Fruit fly (Drosophila melanogaster) whole organism, prepupa: Measurements from ENCODE around the gene bor.

ENCODE experiments used
- CG10631 ChIP-seq: fragments of 200-800 bp; sonication (Bioruptor generic); optimal IDR thresholded peaks from 2 replicates; lab custom pipeline; 2016; ENCODE audit warnings: missing biosample characterization, missing genetic modification characterization
- CG10669 ChIP-seq: fragments of 200-800 bp; sonication (Bioruptor generic); optimal IDR thresholded peaks from 3 replicates; lab custom pipeline; 2018; ENCODE audit warnings: missing biosample characterization, mild to moderate bottlenecking, missing genetic modification characterization, moderate library complexity
- CG11762 ChIP-seq: fragments of 200-800 bp; sonication (Bioruptor generic); optimal IDR thresholded peaks from 3 replicates; lab custom pipeline; 2016; ENCODE audit warnings: missing biosample characterization, missing genetic modification characterization; ENCODE audit not compliant: insufficient read depth
- CG15336 ChIP-seq: fragments of 200-800 bp; sonication (Bioruptor generic); IDR thresholded peaks from 2 replicates; pipeline ENCODE4 v1.3.6; 2022; ENCODE audit warnings: missing biosample characterization, missing genetic modification characterization
- CG1621 ChIP-seq: fragments of 200-800 bp; sonication (Bioruptor generic); optimal IDR thresholded peaks from 3 replicates; lab custom pipeline; 2018; ENCODE audit warnings: missing biosample characterization, mild to moderate bottlenecking, missing genetic modification characterization
- CG16779 ChIP-seq: fragments of 200-800 bp; sonication (Bioruptor generic); optimal IDR thresholded peaks from 3 replicates; lab custom pipeline; 2017; ENCODE audit warnings: missing biosample characterization, mild to moderate bottlenecking, missing genetic modification characterization
- CG3032 ChIP-seq: fragments of 200-800 bp; optimal IDR thresholded peaks from 2 replicates; lab custom pipeline; 2019; ENCODE audit warnings: missing biosample characterization, mild to moderate bottlenecking, missing genetic modification characterization, moderate library complexity
- CG32006 ChIP-seq: fragments of 200-800 bp; sonication (Bioruptor generic); optimal IDR thresholded peaks from 3 replicates; lab custom pipeline; 2017; ENCODE audit warnings: missing biosample characterization, mild to moderate bottlenecking, missing genetic modification characterization
- CG34406 ChIP-seq: fragments of 200-800 bp; sonication (Bioruptor generic); optimal IDR thresholded peaks from 3 replicates; lab custom pipeline; 2016; ENCODE audit warnings: missing biosample characterization, missing genetic modification characterization
- CG3919 ChIP-seq: fragments of 200-800 bp; sonication (Bioruptor generic); optimal IDR thresholded peaks from 3 replicates; lab custom pipeline; 2016; ENCODE audit warnings: missing biosample characterization, missing genetic modification characterization
- CG4318 ChIP-seq: fragments of 200-800 bp; sonication (Bioruptor generic); optimal IDR thresholded peaks from 3 replicates; lab custom pipeline; 2017; ENCODE audit warnings: missing biosample characterization, mild to moderate bottlenecking, missing genetic modification characterization
- CG6163 ChIP-seq: fragments of 200-800 bp; sonication (Bioruptor generic); IDR thresholded peaks from 3 replicates; pipeline ENCODE4 v1.3.6; 2022; ENCODE audit warnings: missing biosample characterization, missing genetic modification characterization
- CG6276 ChIP-seq: fragments of 200-800 bp; sonication (Bioruptor generic); optimal IDR thresholded peaks from 2 replicates; lab custom pipeline; 2017; ENCODE audit warnings: missing biosample characterization, mild to moderate bottlenecking, missing genetic modification characterization
- CG6792 ChIP-seq: fragments of 200-800 bp; sonication (Bioruptor generic); optimal IDR thresholded peaks from 3 replicates; lab custom pipeline; 2016; ENCODE audit warnings: missing biosample characterization, missing genetic modification characterization
- CG6808 ChIP-seq: fragments of 200-800 bp; sonication (Bioruptor generic); optimal IDR thresholded peaks from 3 replicates; lab custom pipeline; 2017; ENCODE audit warnings: missing biosample characterization, missing genetic modification characterization, mild to moderate bottlenecking, moderate library complexity, missing genetic modification reagents
- CG6854 ChIP-seq: fragments of 200-800 bp; sonication (Bioruptor generic); optimal IDR thresholded peaks from 2 replicates; lab custom pipeline; 2017; ENCODE audit warnings: missing biosample characterization, mild to moderate bottlenecking, missing genetic modification characterization
- CG8119 ChIP-seq: fragments of 200-800 bp; sonication (Bioruptor generic); IDR thresholded peaks from 3 replicates; pipeline ENCODE4 v1.3.6; 2022; ENCODE audit warnings: missing biosample characterization, missing genetic modification characterization
- CG9139 ChIP-seq: fragments of 200-800 bp; sonication (Bioruptor generic); optimal IDR thresholded peaks from 3 replicates; lab custom pipeline; 2017; ENCODE audit warnings: missing biosample characterization, mild to moderate bottlenecking, missing genetic modification characterization
- Eip78C ChIP-seq: fragments of 200-800 bp; sonication (Bioruptor generic); peaks from one replicate; lab custom pipeline; 2016; ENCODE audit warnings: missing biosample characterization, missing genetic modification characterization
- Ets21C ChIP-seq: fragments of 200-800 bp; sonication (Bioruptor generic); optimal IDR thresholded peaks from 3 replicates; lab custom pipeline; 2016; ENCODE audit warnings: missing biosample characterization, missing genetic modification characterization
- Gug ChIP-seq: fragments of 200-800 bp; sonication (Bioruptor generic); IDR thresholded peaks from 2 replicates; pipeline ENCODE4 v1.3.6; 2022; ENCODE audit warnings: missing biosample characterization, missing genetic modification characterization
- Hr38 ChIP-seq: sonication (Bioruptor generic); optimal IDR thresholded peaks from 2 replicates; lab custom pipeline; 2016; ENCODE audit warnings: missing biosample characterization, missing genetic modification characterization
- Hr39 ChIP-seq: fragments of 200-800 bp; sonication (Bioruptor generic); optimal IDR thresholded peaks from 2 replicates; lab custom pipeline; 2016; ENCODE audit warnings: missing biosample characterization, missing genetic modification characterization
- Hr4 ChIP-seq: fragments of 200-800 bp; sonication (Bioruptor generic); optimal IDR thresholded peaks from 3 replicates; lab custom pipeline; 2016; ENCODE audit warnings: missing biosample characterization, missing genetic modification characterization
- Lpt ChIP-seq: fragments of 200-800 bp; sonication (Bioruptor generic); optimal IDR thresholded peaks from 3 replicates; lab custom pipeline; 2016; ENCODE audit warnings: missing biosample characterization, missing genetic modification characterization
- Met ChIP-seq: fragments of 200-800 bp; sonication (Bioruptor generic); optimal IDR thresholded peaks from 3 replicates; lab custom pipeline; 2016; ENCODE audit warnings: missing biosample characterization, missing genetic modification characterization
- OdsH ChIP-seq: fragments of 200-800 bp; sonication (Bioruptor generic); optimal IDR thresholded peaks from 3 replicates; lab custom pipeline; 2016; ENCODE audit warnings: missing biosample characterization, missing genetic modification characterization
- Smox ChIP-seq: fragments of 200-800 bp; sonication (Bioruptor generic); optimal IDR thresholded peaks from 3 replicates; lab custom pipeline; 2016; ENCODE audit warnings: missing biosample characterization, missing genetic modification characterization
- Sox102F ChIP-seq: fragments of 200-800 bp; sonication (Bioruptor generic); optimal IDR thresholded peaks from 2 replicates; lab custom pipeline; 2016; ENCODE audit warnings: missing biosample characterization, mild to moderate bottlenecking, missing genetic modification characterization
- Sox14 ChIP-seq: fragments of 200-800 bp; sonication (Bioruptor generic); optimal IDR thresholded peaks from 3 replicates; lab custom pipeline; 2016; ENCODE audit warnings: missing biosample characterization, missing genetic modification characterization
- Sox15 ChIP-seq: fragments of 200-800 bp; sonication (Bioruptor generic); optimal IDR thresholded peaks from 3 replicates; lab custom pipeline; 2016; ENCODE audit warnings: missing biosample characterization, missing genetic modification characterization
- acj6 ChIP-seq: fragments of 200-800 bp; sonication (Bioruptor generic); optimal IDR thresholded peaks from 3 replicates; lab custom pipeline; 2016; ENCODE audit warnings: missing biosample characterization, missing genetic modification characterization
- dac ChIP-seq: fragments of 200-800 bp; sonication (Bioruptor generic); optimal IDR thresholded peaks from 2 replicates; lab custom pipeline; 2017; ENCODE audit warnings: missing biosample characterization, mild to moderate bottlenecking, missing genetic modification characterization
- dsx ChIP-seq: fragments of 200-800 bp; optimal IDR thresholded peaks from 3 replicates; lab custom pipeline; 2019; ENCODE audit warnings: missing biosample characterization, mild to moderate bottlenecking, missing genetic modification characterization, moderate library complexity; ENCODE audit not compliant: poor library complexity, severe bottlenecking
- eg ChIP-seq: fragments of 200-800 bp; sonication (Bioruptor generic); IDR thresholded peaks from 3 replicates; pipeline ENCODE4 v1.3.6; 2022; ENCODE audit warnings: missing biosample characterization, missing genetic modification characterization
- esn ChIP-seq: fragments of 200-800 bp; sonication (Bioruptor generic); optimal IDR thresholded peaks from 2 replicates; lab custom pipeline; 2016; ENCODE audit warnings: missing biosample characterization, mild to moderate bottlenecking, missing genetic modification characterization, moderate library complexity
- fd59A ChIP-seq: fragments of 200-800 bp; sonication (Bioruptor generic); optimal IDR thresholded peaks from 2 replicates; lab custom pipeline; 2017; ENCODE audit warnings: missing biosample characterization, mild to moderate bottlenecking, missing genetic modification characterization, missing genetic modification reagents
- fkh ChIP-seq: fragments of 200-800 bp; sonication (Bioruptor generic); optimal IDR thresholded peaks from 3 replicates; lab custom pipeline; 2017; ENCODE audit warnings: missing biosample characterization, mild to moderate bottlenecking, missing genetic modification characterization, moderate library complexity
- lz ChIP-seq: fragments of 200-800 bp; sonication (Bioruptor generic); optimal IDR thresholded peaks from 3 replicates; lab custom pipeline; 2016; ENCODE audit warnings: missing biosample characterization, missing genetic modification characterization
- net ChIP-seq: fragments of 200-800 bp; sonication (Bioruptor generic); optimal IDR thresholded peaks from 3 replicates; lab custom pipeline; 2016; ENCODE audit warnings: missing biosample characterization, missing genetic modification characterization
- pdm3 ChIP-seq: fragments of 200-800 bp; sonication (Bioruptor generic); optimal IDR thresholded peaks from 3 replicates; lab custom pipeline; 2016; ENCODE audit warnings: missing biosample characterization, missing genetic modification characterization
- salr ChIP-seq, 2 experiments: fragments of 200-800 bp; sonication (Bioruptor generic); optimal IDR thresholded peaks; 3 replicates each; lab custom pipeline; 2016 to 2018; ENCODE audit warnings: missing biosample characterization in 2 of 2, missing genetic modification characterization in 2 of 2, mild to moderate bottlenecking in 1 of 2
- ss ChIP-seq, 2 experiments: fragments of 200-800 bp; sonication (Bioruptor generic); optimal IDR thresholded peaks; 2 replicates in 1 of 2; 3 replicates in 1 of 2; lab custom pipeline; 2017 to 2018; ENCODE audit warnings: mild to moderate bottlenecking in 2 of 2, missing biosample characterization in 2 of 2, missing genetic modification characterization in 2 of 2, moderate library complexity in 1 of 2
- topi ChIP-seq: fragments of 200-800 bp; sonication (Bioruptor generic); optimal IDR thresholded peaks from 3 replicates; lab custom pipeline; 2016; ENCODE audit warnings: missing biosample characterization, missing genetic modification characterization

bor gene

DNA sequence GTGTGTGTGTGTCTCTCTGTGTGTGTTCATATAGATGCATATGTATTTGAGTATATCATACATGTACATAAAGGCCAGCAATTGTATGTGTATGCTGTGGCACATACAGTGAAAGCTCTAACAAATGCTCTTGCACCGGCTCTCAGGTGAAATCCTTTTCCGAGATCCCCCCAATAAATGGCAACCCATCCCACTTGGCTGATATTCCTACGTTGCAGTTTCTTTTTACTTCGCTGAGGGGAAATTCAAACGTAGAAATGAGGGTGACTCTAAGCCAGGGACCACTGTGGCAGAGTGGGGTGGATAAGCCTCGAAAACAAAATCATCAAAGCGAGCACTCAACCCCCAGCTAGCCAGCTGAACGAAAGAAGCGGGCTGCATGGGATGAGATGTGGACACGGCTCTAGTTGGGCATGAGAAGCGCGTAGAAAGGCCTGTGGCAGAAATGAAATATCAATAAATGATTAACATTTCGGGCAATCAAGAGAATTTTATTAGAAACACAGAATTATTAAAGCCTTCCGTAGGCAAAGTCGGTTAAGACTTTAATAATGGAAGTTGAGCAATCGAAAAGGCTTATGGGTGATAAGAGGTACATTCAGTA, 41.5 kb downstream of the bor start (continued):
- TF ChIP-seq Gug (GFP tag; lab: Robert Waterston, UW) = peak; percentile 98
- peak; percentile 87 for TF ChIP-seq CG9139 (GFP tag; lab: Kevin White, UChicago)
- peak; percentile 95 for TF ChIP-seq esn
- peak; percentile 99 for TF ChIP-seq CG8119 (GFP tag; lab: Robert Waterston, UW)
- TF ChIP-seq dac = peak; percentile 97
- TF ChIP-seq Met = peak; percentile 97
- peak; percentile 94 for TF ChIP-seq dsx (GFP tag; lab: Kevin White, UChicago)
- peak; percentile 89 for TF ChIP-seq CG6854 (GFP tag; lab: Kevin White, UChicago)
- TF ChIP-seq CG3919 = peak; percentile 98
- peak; percentile 93 for TF ChIP-seq fkh (GFP tag; lab: Kevin White, UChicago)
- TF ChIP-seq CG1621 (tag; lab: Kevin White, UChicago) = peak; percentile 97
- TF ChIP-seq pdm3 = peak; percentile 99
- TF ChIP-seq CG6276 (GFP tag; lab: Kevin White, UChicago) = peak; percentile 96
- peak; percentile 89 for TF ChIP-seq Sox15 (GFP tag; lab: Kevin White, UChicago)
- peak; percentile 100 for TF ChIP-seq eg
- peak; percentile 99 for TF ChIP-seq Lpt
- peak; percentile 94 for TF ChIP-seq CG11762 (GFP tag; lab: Kevin White, UChicago)
- TF ChIP-seq CG3032 (tag; lab: Kevin White, UChicago) = peak; percentile 91
- peak; percentile 85 for TF ChIP-seq CG6808
- peak; percentile 98 for TF ChIP-seq OdsH
- TF ChIP-seq Hr39 (GFP tag; lab: Kevin White, UChicago) = peak; percentile 98
- TF ChIP-seq Sox14 (GFP tag; lab: Kevin White, UChicago) = peak; percentile 99

DNA sequence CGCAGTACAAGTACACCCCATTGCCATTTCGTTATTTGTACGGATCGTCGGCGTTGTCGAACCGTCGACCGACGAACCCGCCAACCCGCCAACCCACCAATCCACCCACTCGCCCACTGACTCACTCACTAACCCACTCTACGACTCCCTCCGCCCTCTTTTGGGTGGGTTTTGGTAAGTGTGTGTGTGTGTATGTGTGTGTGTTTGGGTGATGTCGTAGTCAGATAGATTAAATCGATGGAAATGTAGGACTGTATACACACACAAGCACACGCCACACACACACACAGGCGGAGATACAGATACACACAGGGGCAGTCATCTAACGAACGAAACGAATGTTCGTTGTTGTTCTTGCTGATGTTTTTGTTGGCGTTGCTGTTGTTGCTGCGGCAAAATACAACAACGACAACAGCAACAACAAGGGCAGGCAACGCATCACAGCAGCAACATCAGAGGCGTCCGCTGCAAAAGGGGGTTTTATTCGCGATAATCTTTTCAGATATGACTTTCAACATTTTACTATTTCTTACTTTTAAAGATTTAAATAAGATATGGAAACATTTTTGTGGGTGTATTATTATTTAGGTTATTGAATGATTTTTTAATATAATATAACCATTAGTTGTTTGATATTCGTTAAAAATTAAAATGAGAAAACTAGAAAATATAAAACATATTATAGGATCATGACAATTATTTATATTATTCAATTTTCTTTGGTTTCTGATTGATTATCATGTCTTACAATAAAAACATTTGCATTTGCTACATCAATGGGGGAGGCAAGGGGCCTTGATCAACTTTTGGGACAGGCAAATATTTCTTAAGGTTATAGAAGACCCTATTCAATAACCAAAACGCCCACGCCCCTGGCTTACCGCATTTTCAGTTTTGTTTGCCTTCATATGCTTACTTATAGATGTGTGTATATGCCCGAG, 42.3 kb downstream of the bor start:
- TF ChIP-seq Ets21C (GFP tag; lab: Kevin White, UChicago) (peak; percentile 7), Met (peak; percentile 70), CG6276 (GFP tag; lab: Kevin White, UChicago) (peak; percentile 97), salr (GFP tag; optimal IDR thresholded peaks at IDR 0.05; lab: Kevin White, UChicago) (peak in 1 of 2 experiments; percentile 99), Hr4 (peak; percentile 85), CG34406 (GFP tag; lab: Kevin White, UChicago) (peak; percentile 88), CG10631 (peak; percentile 90), CG6808 (peak; percentile 91), Smox (peak; percentile 67), Lpt (peak; percentile 80), CG8119 (GFP tag; lab: Robert Waterston, UW) (peak; percentile 83), OdsH (peak; percentile 81), Sox14 (GFP tag; lab: Kevin White, UChicago) (peak; percentile 66), CG9139 (GFP tag; lab: Kevin White, UChicago) (peak; percentile 54), Hr38 (no peak), CG16779 (tag; lab: Kevin White, UChicago) (peak; percentile 88), Gug (GFP tag; lab: Robert Waterston, UW) (peak; percentile 42; the same call in 1 of the 2 replicates), net (GFP tag; lab: Kevin White, UChicago) (peak; percentile 82), Eip78C (GFP tag; lab: Kevin White, UChicago) (peak; percentile 94), CG3032 (tag; lab: Kevin White, UChicago) (peak; percentile 89), CG32006 (GFP tag; lab: Kevin White, UChicago) (peak; percentile 99), topi (peak; percentile 67), CG4318 (GFP tag; lab: Kevin White, UChicago) (peak; percentile 98), eg (peak; percentile 72; the same call in 2 of the 3 replicates), dsx (GFP tag; lab: Kevin White, UChicago) (peak; percentile 83), CG6163 (GFP tag; lab: Robert Waterston, UW) (peak; percentile 43; the same call in 2 of the 3 replicates), ss (GFP tag; optimal IDR thresholded peaks at IDR 0.05; lab: Kevin White, UChicago) (peak; percentile 81 to 89), dac (peak; percentile 89), lz (GFP tag; lab: Kevin White, UChicago) (peak; percentile 68), CG15336 (GFP tag; lab: Robert Waterston, UW) (peak; percentile 71), CG11762 (GFP tag; lab: Kevin White, UChicago) (peak; percentile 66), Sox102F (GFP tag; lab: Kevin White, UChicago) (peak; percentile 40), CG6792 (GFP tag; lab: Kevin White, UChicago) (peak; percentile 82), CG10669 (GFP tag; lab: Kevin White, UChicago) (peak; percentile 61), fd59A (peak; percentile 76), acj6 (GFP tag; lab: Kevin White, UChicago) (peak; percentile 87)
